Worm (Caenorhabditis elegans): ENCODE measurements around the gene nhr-50.

The nhr-50 gene

DNA sequence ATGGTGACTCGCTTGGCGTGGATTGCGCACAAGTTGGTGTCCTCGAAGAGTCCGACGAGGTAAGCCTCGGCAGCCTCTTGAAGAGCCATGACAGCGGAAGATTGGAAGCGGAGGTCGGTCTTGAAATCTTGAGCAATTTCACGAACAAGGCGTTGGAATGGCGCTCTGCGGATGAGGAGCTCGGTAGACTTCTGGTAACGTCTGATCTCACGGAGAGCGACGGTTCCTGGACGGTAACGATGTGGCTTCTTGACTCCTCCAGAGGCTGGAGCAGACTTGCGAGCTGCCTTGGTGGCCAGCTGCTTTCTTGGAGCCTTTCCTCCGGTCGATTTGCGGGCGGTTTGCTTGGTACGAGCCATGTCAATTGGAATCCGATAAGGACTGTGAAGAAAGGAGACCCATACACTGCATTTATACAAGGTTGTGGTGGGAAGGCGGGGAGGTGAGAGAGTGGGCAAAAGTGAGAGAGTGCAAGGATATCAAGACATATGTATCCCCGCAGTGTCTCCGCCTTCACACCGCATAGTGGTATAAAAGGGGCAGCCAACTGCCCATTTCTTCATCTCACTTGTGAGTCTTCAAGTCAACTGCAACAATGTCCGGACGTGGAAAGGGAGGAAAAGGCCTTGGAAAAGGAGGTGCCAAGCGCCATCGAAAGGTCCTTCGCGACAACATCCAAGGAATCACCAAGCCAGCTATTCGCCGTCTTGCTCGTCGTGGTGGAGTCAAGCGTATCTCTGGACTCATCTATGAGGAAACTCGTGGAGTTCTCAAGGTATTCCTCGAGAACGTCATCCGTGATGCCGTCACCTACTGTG lies 41.7 kb upstream of the nhr-50 start, which contains the start of the genes his-2 and his-1:
Gene his-2 (minus strand): TSS at position 359 of the 818 bp plus-strand sequence.
Gene his-1 (plus strand): TSS at position 596 of the 818 bp plus-strand sequence.
- TF ChIP-seq pes-1 (GFP tag; IDR thresholded peaks at IDR 0.05) (peak; percentile 73), sea-1 (GFP tag; conservative IDR thresholded peaks at IDR 0.05) (peak; percentile 47; the same call in 1 of the 2 replicates), aly-1 (tag; optimal IDR thresholded peaks at IDR 0.05) (peak; percentile 61), flt-1 (GFP tag; IDR thresholded peaks at IDR 0.05) (peak; percentile 43), ama-1 (optimal IDR thresholded peaks at IDR 0.05) (peak; percentile 95), tbx-11 (GFP tag; IDR thresholded peaks at IDR 0.05) (peak; percentile 49; the same call in 1 of the 2 replicates)

DNA sequence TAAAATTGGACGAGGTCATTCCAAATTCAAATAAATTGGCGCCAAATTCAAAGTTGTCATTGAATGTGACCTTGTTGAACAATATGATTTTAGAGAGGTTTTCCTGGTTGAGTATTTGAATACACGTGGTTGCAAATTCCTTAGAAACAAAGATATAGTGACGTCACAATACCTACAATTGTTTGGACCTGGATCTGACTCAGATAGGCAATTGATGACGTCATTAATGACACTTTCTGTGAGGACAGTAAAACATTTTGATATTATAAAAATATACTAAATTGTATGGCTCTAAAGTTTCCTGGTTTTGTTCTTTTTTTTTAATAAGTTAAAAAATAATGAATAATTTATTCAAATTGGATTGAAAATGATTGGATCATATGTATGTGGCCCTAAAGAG lies 41.0 kb upstream of the nhr-50 start:
- no peak for TF ChIP-seq hmbx-1 (tag; optimal IDR thresholded peaks at IDR 0.05)
- TF ChIP-seq tbx-37 (GFP tag; conservative IDR thresholded peaks at IDR 0.05): no peak
- TF ChIP-seq flt-1 (GFP tag; IDR thresholded peaks at IDR 0.05): no peak
- no peak for TF ChIP-seq ets-7 (tag; optimal IDR thresholded peaks at IDR 0.05)
- no peak for TF ChIP-seq tra-4 (tag; optimal IDR thresholded peaks at IDR 0.05)
- no peak for TF ChIP-seq B0310.2 (tag; optimal IDR thresholded peaks at IDR 0.05)
- TF ChIP-seq F13C5.2 (tag; optimal IDR thresholded peaks at IDR 0.05): no peak
- TF ChIP-seq aly-1 (tag; optimal IDR thresholded peaks at IDR 0.05): no peak
- TF ChIP-seq hmg-4 (GFP tag; optimal IDR thresholded peaks at IDR 0.05): no peak
- TF ChIP-seq tbx-11 (GFP tag; IDR thresholded peaks at IDR 0.05): no peak
- no peak; the same call in 1 of the 2 replicates for TF ChIP-seq pes-1 (GFP tag; IDR thresholded peaks at IDR 0.05)
- TF ChIP-seq sea-1 (GFP tag; conservative IDR thresholded peaks at IDR 0.05): no peak
- TF ChIP-seq ama-1 (optimal IDR thresholded peaks at IDR 0.05): no peak
- TF ChIP-seq ceh-13 (GFP tag; optimal IDR thresholded peaks at IDR 0.05): no peak
- TF ChIP-seq hnd-1 (tag; optimal IDR thresholded peaks at IDR 0.05): no peak

DNA sequence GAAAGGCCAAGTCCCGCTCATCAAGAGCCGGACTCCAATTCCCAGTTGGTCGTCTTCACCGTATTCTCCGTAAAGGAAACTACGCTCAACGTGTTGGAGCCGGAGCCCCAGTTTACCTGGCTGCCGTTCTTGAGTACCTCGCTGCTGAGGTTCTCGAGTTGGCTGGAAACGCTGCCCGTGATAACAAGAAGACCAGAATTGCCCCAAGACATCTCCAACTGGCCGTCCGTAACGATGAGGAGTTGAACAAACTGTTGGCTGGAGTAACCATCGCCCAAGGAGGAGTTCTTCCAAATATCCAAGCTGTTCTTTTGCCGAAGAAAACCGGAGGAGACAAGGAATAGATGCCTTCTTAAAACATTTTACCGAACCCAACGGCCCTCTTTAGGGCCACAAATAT lies 40.4 kb upstream of the nhr-50 start:
- 0 out of 2 replicates have a peak, but pooled peaks have one; percentile 17 for TF ChIP-seq scrt-1 (GFP tag; IDR thresholded peaks at IDR 0.05)
- 0 out of 2 replicates have a peak, but pooled peaks have one; percentile 6 for TF ChIP-seq flt-1 (GFP tag; IDR thresholded peaks at IDR 0.05)
- TF ChIP-seq ama-1 (optimal IDR thresholded peaks at IDR 0.05): peak; percentile 77
- TF ChIP-seq pes-1 (GFP tag; IDR thresholded peaks at IDR 0.05): peak; percentile 61
- peak; percentile 8 for TF ChIP-seq hmbx-1 (tag; optimal IDR thresholded peaks at IDR 0.05)
- peak; percentile 45 for TF ChIP-seq aly-1 (tag; optimal IDR thresholded peaks at IDR 0.05)

DNA sequence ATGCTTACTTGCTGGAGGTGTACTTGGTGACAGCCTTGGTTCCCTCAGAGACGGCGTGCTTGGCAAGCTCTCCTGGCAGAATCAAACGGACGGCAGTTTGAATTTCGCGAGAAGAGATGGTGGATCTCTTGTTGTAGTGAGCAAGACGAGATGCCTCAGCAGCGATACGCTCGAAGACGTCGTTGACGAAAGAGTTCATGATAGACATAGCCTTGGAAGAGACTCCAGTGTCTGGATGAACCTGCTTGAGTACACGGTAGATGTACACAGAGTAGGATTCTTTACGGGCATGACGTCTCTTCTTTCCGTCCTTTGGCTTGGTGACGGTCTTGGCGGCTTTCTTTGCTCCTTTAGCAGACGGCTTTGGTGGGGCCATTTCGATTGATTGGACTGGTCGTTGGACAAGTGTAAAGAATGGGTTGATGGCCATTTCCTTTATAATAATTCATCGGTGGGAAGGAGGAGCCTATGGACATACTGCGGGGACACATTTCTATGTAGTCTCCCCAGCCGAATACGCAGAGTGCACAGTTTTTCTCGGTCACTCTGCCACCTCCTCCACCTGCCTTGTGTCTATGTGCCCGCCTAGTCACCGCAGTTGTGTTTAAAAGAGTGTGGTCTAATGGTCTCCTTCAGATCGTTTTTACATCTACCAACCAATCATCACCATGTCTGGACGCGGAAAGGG lies 39.9 kb upstream of the nhr-50 start, which contains the start of the genes his-4 and his-3:
Gene his-4 (minus strand): TSS at position 376 of the 688 bp plus-strand sequence.
Gene his-3 (plus strand): TSS at position 669 of the 688 bp plus-strand sequence.
- 0 out of 2 replicates have a peak, but pooled peaks have one; percentile 9 for TF ChIP-seq tbx-37 (GFP tag; conservative IDR thresholded peaks at IDR 0.05)
- peak; percentile 58 for TF ChIP-seq aly-1 (tag; optimal IDR thresholded peaks at IDR 0.05)
- TF ChIP-seq pes-1 (GFP tag; IDR thresholded peaks at IDR 0.05): peak; percentile 80
- peak; percentile 69 for TF ChIP-seq sea-1 (GFP tag; conservative IDR thresholded peaks at IDR 0.05)
- peak; percentile 59; the same call in 1 of the 2 replicates for TF ChIP-seq flt-1 (GFP tag; IDR thresholded peaks at IDR 0.05)
- TF ChIP-seq tbx-11 (GFP tag; IDR thresholded peaks at IDR 0.05): 0 out of 2 replicates have a peak, but pooled peaks have one; percentile 4
- peak; percentile 87 for TF ChIP-seq ama-1 (optimal IDR thresholded peaks at IDR 0.05)

DNA sequence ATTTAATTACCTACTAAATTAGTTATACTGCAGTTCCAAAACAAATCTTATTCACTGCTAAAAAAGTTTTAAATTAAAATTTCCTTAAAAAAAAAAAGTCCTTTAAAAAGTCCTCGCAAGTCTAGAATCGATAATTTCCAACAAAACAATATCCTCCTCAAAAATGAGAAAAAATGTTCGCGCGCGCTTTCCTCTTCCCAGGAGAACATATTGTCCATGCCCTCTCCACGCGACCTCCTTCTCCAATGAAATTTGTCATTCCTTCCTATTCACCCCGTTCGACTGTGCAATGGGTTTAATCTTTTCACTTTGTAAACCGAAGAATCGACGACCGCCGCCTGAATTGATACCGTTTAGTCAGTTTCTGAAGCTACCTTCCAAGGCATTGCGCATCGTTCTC lies 35.7 kb upstream of the nhr-50 start, which contains the start of gene T10C6.10:
Gene T10C6.10 (plus strand): TSS at position 248 of the 400 bp plus-strand sequence.
- no peak for TF ChIP-seq hnd-1 (tag; optimal IDR thresholded peaks at IDR 0.05)
- no peak for TF ChIP-seq hmbx-1 (tag; optimal IDR thresholded peaks at IDR 0.05)
- TF ChIP-seq aly-1 (tag; optimal IDR thresholded peaks at IDR 0.05): no peak
- TF ChIP-seq ceh-13 (GFP tag; optimal IDR thresholded peaks at IDR 0.05): no peak
- no peak for TF ChIP-seq sea-1 (GFP tag; conservative IDR thresholded peaks at IDR 0.05)
- TF ChIP-seq tbx-37 (GFP tag; conservative IDR thresholded peaks at IDR 0.05): no peak
- TF ChIP-seq ceh-36 (tag; optimal IDR thresholded peaks at IDR 0.05): no peak
- no peak for TF ChIP-seq tra-4 (tag; optimal IDR thresholded peaks at IDR 0.05)
- no peak for TF ChIP-seq ets-7 (tag; optimal IDR thresholded peaks at IDR 0.05)
- no peak for TF ChIP-seq pes-1 (GFP tag; IDR thresholded peaks at IDR 0.05)
- TF ChIP-seq F13C5.2 (tag; optimal IDR thresholded peaks at IDR 0.05): no peak
- TF ChIP-seq tbx-11 (GFP tag; IDR thresholded peaks at IDR 0.05): no peak

DNA sequence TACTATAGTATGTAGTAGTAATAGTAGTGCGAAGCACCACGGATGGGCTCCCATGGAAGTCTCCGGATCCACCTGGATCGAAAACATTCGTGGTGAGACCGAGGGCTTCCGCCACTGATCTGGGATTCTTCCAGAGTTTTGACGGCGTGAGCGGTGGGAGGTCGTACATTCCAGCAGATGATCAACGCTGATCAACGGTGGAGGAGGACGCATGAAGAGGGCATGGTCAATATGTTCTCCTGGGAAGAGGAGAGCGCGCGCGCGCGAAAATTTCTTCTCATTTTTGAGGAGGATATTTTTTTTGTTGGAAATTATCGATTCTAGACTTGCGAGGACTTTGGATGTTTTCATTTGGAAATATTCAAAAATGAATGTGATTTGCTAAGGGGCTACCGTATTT lies 33.1 kb upstream of the nhr-50 start:
- no peak for TF ChIP-seq scrt-1 (GFP tag; IDR thresholded peaks at IDR 0.05)
- no peak for TF ChIP-seq hmg-4 (GFP tag; optimal IDR thresholded peaks at IDR 0.05)
- TF ChIP-seq sea-1 (GFP tag; conservative IDR thresholded peaks at IDR 0.05): no peak
- no peak for TF ChIP-seq B0310.2 (tag; optimal IDR thresholded peaks at IDR 0.05)
- TF ChIP-seq tbx-37 (GFP tag; conservative IDR thresholded peaks at IDR 0.05): no peak
- no peak for TF ChIP-seq ets-7 (tag; optimal IDR thresholded peaks at IDR 0.05)
- TF ChIP-seq aly-1 (tag; optimal IDR thresholded peaks at IDR 0.05): no peak
- TF ChIP-seq hmbx-1 (tag; optimal IDR thresholded peaks at IDR 0.05): no peak
- no peak for TF ChIP-seq F13C5.2 (tag; optimal IDR thresholded peaks at IDR 0.05)
- no peak for TF ChIP-seq ama-1 (optimal IDR thresholded peaks at IDR 0.05)
- no peak for TF ChIP-seq tbx-11 (GFP tag; IDR thresholded peaks at IDR 0.05)
- TF ChIP-seq flt-1 (GFP tag; IDR thresholded peaks at IDR 0.05): no peak
- no peak for TF ChIP-seq ceh-36 (tag; optimal IDR thresholded peaks at IDR 0.05)
- no peak for TF ChIP-seq ceh-13 (GFP tag; optimal IDR thresholded peaks at IDR 0.05)
- no peak for TF ChIP-seq pes-1 (GFP tag; IDR thresholded peaks at IDR 0.05)
- TF ChIP-seq hnd-1 (tag; optimal IDR thresholded peaks at IDR 0.05): no peak
- TF ChIP-seq tra-4 (tag; optimal IDR thresholded peaks at IDR 0.05): no peak

DNA sequence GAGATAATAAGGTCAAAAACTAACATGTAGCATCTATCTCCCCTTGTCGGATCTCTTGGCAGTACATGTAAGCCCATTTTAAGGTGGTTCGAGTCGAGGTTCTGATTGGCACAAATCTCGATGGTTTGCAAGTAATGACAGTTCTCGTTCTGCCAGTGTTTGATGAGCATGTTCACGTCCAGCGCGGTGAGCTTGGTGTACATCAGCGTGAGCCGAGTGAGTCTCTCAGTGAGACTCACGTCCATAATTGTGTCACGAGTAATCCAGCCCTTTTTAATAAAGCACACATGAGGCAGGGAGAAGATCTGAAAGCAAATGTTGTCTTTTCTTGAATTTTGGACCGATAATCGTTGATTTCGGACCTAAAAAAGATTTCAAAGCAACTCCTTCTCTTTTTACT lies 32.3 kb upstream of the nhr-50 start, which contains the start of gene T10C6.16:
Gene T10C6.16 (minus strand): TSS at position 245 of the 400 bp plus-strand sequence.
- TF ChIP-seq aly-1 (tag; optimal IDR thresholded peaks at IDR 0.05): no peak

Data from whole organism, early embryonic.